Worm (Caenorhabditis elegans) whole organism, L2 larva: ENCODE data around the gene srsx-30.

Experiments
- F13H6.1 ChIP-seq: sonication (generic microtip); optimal IDR thresholded peaks from 2 replicates; lab custom pipeline; 2016; ENCODE audit warnings: missing genetic modification characterization, missing compliant biosample characterization
- ama-1 ChIP-seq: fragments of 150-350 bp; optimal IDR thresholded peaks from 2 replicates; lab custom pipeline; 2018; ENCODE audit warnings: inconsistent platforms
- ceh-82 ChIP-seq: fragments of 150-350 bp; optimal IDR thresholded peaks from 2 replicates; lab custom pipeline; 2014; ENCODE audit warnings: missing biosample characterization, missing genetic modification characterization
- lin-11 ChIP-seq: fragments of 150-350 bp; sonication (generic microtip); optimal IDR thresholded peaks from 2 replicates; lab custom pipeline; 2014; ENCODE audit warnings: missing biosample characterization, missing genetic modification characterization, inconsistent platforms, mixed read lengths
- mab-5 ChIP-seq: fragments of 150-350 bp; optimal IDR thresholded peaks from 2 replicates; lab custom pipeline; 2014; ENCODE audit warnings: missing biosample characterization, missing genetic modification characterization
- nhr-12 ChIP-seq: fragments of 150-350 bp; optimal IDR thresholded peaks from 2 replicates; lab custom pipeline; 2014; ENCODE audit warnings: missing biosample characterization, missing genetic modification characterization
- nhr-237 ChIP-seq: fragments of 150-350 bp; optimal IDR thresholded peaks from 2 replicates; lab custom pipeline; 2014; ENCODE audit warnings: missing biosample characterization, missing genetic modification characterization
- nhr-25 ChIP-seq: fragments of 150-350 bp; sonication (generic microtip); optimal IDR thresholded peaks from 3 replicates; lab custom pipeline; 2014; ENCODE audit warnings: missing biosample characterization, missing genetic modification characterization
- unc-39 ChIP-seq: fragments of 150-350 bp; optimal IDR thresholded peaks from 2 replicates; lab custom pipeline; 2014; ENCODE audit warnings: missing biosample characterization, missing genetic modification characterization
- ztf-4 ChIP-seq: fragments of 150-350 bp; optimal IDR thresholded peaks from 2 replicates; lab custom pipeline; 2014; ENCODE audit warnings: missing biosample characterization, missing genetic modification characterization

DNA sequence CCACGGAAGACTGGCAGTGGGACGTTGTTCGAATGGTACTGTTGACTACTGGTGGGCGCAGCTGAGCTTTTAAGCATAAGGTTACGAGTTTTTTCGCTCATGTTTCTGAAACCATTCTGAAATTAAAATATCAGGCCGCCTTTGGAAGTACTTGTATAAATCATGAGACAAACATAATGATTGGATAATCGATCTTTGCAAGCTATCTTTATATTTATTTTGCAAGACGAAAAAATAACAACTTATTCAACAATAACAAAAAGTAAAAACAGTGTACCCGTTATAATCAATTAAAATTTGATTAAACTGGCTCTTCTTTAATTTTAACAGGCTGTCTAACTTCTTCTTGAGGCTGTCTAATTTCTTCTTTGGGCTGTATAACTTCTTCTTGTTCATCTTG, 46.9 kb downstream of the srsx-30 start, which contains the start of gene ZK856.16:
- TF ChIP-seq nhr-25 (no peak), nhr-12 (tag; lab: Kevin White, UChicago) (no peak), ceh-82 (tag; lab: Kevin White, UChicago) (no peak), mab-5 (tag; lab: Kevin White, UChicago) (no peak), F13H6.1 (tag; lab: Kevin White, UChicago) (no peak), lin-11 (tag; lab: Kevin White, UChicago) (no peak), ztf-4 (no peak), unc-39 (tag; lab: Kevin White, UChicago) (no peak), nhr-237 (tag; lab: Kevin White, UChicago) (no peak), ama-1 (no peak)
